Worm (Caenorhabditis elegans) whole organism, midembryonic: ENCODE measurements around the gene Y102A5C.27.

Experiments
- T22C8.4 ChIP-seq: fragments of 200-800 bp; sonication (Bioruptor generic); IDR thresholded peaks from 2 replicates; pipeline ENCODE4 v1.3.6; 2022; ENCODE audit warnings: missing genetic modification characterization, missing compliant biosample characterization
- cog-1 ChIP-seq: sonication (generic microtip); optimal IDR thresholded peaks from 2 replicates; lab custom pipeline; 2016; ENCODE audit warnings: missing genetic modification characterization, missing compliant biosample characterization
- flt-1 ChIP-seq: fragments of 200-800 bp; sonication (Bioruptor generic); IDR thresholded peaks from 2 replicates; pipeline ENCODE4 v1.3.6; 2022; ENCODE audit warnings: missing genetic modification characterization, missing compliant biosample characterization
- klf-2 ChIP-seq: fragments of 200-800 bp; sonication (Bioruptor generic); conservative IDR thresholded peaks from 2 replicates; pipeline ENCODE4 v1.3.6; 2022; ENCODE audit warnings: missing genetic modification reagents, missing genetic modification characterization, missing compliant biosample characterization
- med-1 ChIP-seq: sonication (generic microtip); optimal IDR thresholded peaks from 2 replicates; lab custom pipeline; 2017; ENCODE audit warnings: missing genetic modification characterization, mild to moderate bottlenecking, missing compliant biosample characterization, antibody characterized with exemption, missing genetic modification reagents; ENCODE audit not compliant: insufficient read depth
- ref-1 ChIP-seq: fragments of 200-800 bp; sonication (Bioruptor generic); conservative IDR thresholded peaks from 2 replicates; pipeline ENCODE4 v1.3.6; 2022; ENCODE audit warnings: missing genetic modification reagents, missing genetic modification characterization, missing compliant biosample characterization
- tab-1 ChIP-seq: fragments of 200-800 bp; sonication (Bioruptor generic); IDR thresholded peaks from 2 replicates; pipeline ENCODE4 v1.3.6; 2022; ENCODE audit warnings: missing genetic modification characterization, missing compliant biosample characterization
- ztf-23 ChIP-seq: fragments of 200-800 bp; sonication (Bioruptor generic); IDR thresholded peaks from 2 replicates; pipeline ENCODE4 v1.3.6; 2022; ENCODE audit warnings: missing genetic modification reagents, missing genetic modification characterization, missing compliant biosample characterization
- ztf-29 ChIP-seq: fragments of 200-800 bp; sonication (Bioruptor generic); IDR thresholded peaks from 2 replicates; pipeline ENCODE4 v1.3.6; 2022; ENCODE audit warnings: missing genetic modification reagents, missing genetic modification characterization, missing compliant biosample characterization

Y102A5C.27 gene

DNA sequence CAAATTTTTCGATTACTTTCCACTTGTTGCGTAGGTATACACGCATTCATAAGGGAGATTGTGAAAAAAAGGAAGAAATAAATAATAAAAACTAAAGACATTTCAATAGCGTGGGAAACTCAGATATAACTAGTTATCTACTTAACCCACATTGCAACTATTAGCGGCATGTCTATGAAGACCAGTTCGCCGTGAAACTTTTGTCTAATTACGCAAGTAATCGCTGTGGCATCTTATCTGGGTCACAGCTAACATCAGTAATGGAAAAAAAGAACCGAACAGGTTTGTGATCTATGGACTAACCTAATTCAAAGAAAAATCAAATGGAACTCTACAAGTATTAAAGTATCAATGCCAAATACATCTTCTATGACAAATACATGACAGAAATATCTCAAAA is 24.7 kb upstream of the Y102A5C.27 start, which contains the start of gene clec-241:
Gene clec-241, minus strand, starts transcription at position 101 of the 400 bp plus-strand sequence.
- TF ChIP-seq flt-1 (GFP tag; lab: Robert Waterston, UW) (no peak), ref-1 (no peak), tab-1 (GFP tag; lab: Robert Waterston, UW) (no peak), ztf-23 (GFP tag; lab: Robert Waterston, UW) (no peak), cog-1 (tag; lab: Kevin White, UChicago) (no peak), ztf-29 (GFP tag; lab: Robert Waterston, UW) (no peak)

ce11 chrV:17009342-17010064 is 21.0 kb upstream of the Y102A5C.27 start, which contains the start of the genes clc-12 and clec-240:
clc-12 (minus strand) TSS chrV:17009388.
clec-240 (plus strand) TSS chrV:17010014.
- no peak for TF ChIP-seq cog-1 (tag; lab: Kevin White, UChicago)
- no peak for TF ChIP-seq ref-1
- TF ChIP-seq T22C8.4, result no peak
- TF ChIP-seq tab-1 (GFP tag; lab: Robert Waterston, UW), result no peak
- no peak for TF ChIP-seq med-1 (GFP tag; lab: Kevin White, UChicago)
- TF ChIP-seq klf-2 (GFP tag; lab: Robert Waterston, UW), result no peak
- TF ChIP-seq flt-1 (GFP tag; lab: Robert Waterston, UW), result no peak
- no peak for TF ChIP-seq ztf-23 (GFP tag; lab: Robert Waterston, UW)
- TF ChIP-seq ztf-29 (GFP tag; lab: Robert Waterston, UW), result no peak

ce11 chrV:17008302-17008701 is 19.8 kb upstream of the Y102A5C.27 start, which contains the start of gene sri-69:
sri-69 (minus strand) TSS chrV:17008402.
- TF ChIP-seq med-1 (GFP tag; lab: Kevin White, UChicago), result no peak
- no peak for TF ChIP-seq cog-1 (tag; lab: Kevin White, UChicago)
- TF ChIP-seq ztf-23 (GFP tag; lab: Robert Waterston, UW), result no peak
- no peak for TF ChIP-seq klf-2 (GFP tag; lab: Robert Waterston, UW)
- TF ChIP-seq T22C8.4, result no peak
- TF ChIP-seq tab-1 (GFP tag; lab: Robert Waterston, UW), result no peak
- TF ChIP-seq ztf-29 (GFP tag; lab: Robert Waterston, UW), result no peak
- no peak for TF ChIP-seq ref-1
- no peak for TF ChIP-seq flt-1 (GFP tag; lab: Robert Waterston, UW)

ce11 chrV:17005189-17005588 is 16.7 kb upstream of the Y102A5C.27 start, which contains the start of gene srh-131:
srh-131 (plus strand) TSS chrV:17005489.
- TF ChIP-seq klf-2 (GFP tag; lab: Robert Waterston, UW) (no peak), ref-1 (no peak), tab-1 (GFP tag; lab: Robert Waterston, UW) (no peak)

ce11 chrV:17001167-17001566 is 12.7 kb upstream of the Y102A5C.27 start, which contains the start of gene sri-9:
sri-9 (plus strand) TSS chrV:17001467.
- TF ChIP-seq klf-2 (GFP tag; lab: Robert Waterston, UW) (no peak), T22C8.4 (no peak), tab-1 (GFP tag; lab: Robert Waterston, UW) (no peak), ref-1 (no peak), med-1 (GFP tag; lab: Kevin White, UChicago) (no peak), ztf-23 (GFP tag; lab: Robert Waterston, UW) (no peak), flt-1 (GFP tag; lab: Robert Waterston, UW) (no peak), cog-1 (tag; lab: Kevin White, UChicago) (no peak), ztf-29 (GFP tag; lab: Robert Waterston, UW) (no peak)

ce11 chrV:17000635-17001034 is 12.1 kb upstream of the Y102A5C.27 start:
- no peak for TF ChIP-seq tab-1 (GFP tag; lab: Robert Waterston, UW)
- TF ChIP-seq flt-1 (GFP tag; lab: Robert Waterston, UW), result no peak
- TF ChIP-seq klf-2 (GFP tag; lab: Robert Waterston, UW), result no peak
- no peak for TF ChIP-seq cog-1 (tag; lab: Kevin White, UChicago)
- no peak for TF ChIP-seq ztf-23 (GFP tag; lab: Robert Waterston, UW)
- no peak for TF ChIP-seq ref-1
- TF ChIP-seq med-1 (GFP tag; lab: Kevin White, UChicago), result no peak
- no peak for TF ChIP-seq T22C8.4
- no peak for TF ChIP-seq ztf-29 (GFP tag; lab: Robert Waterston, UW)

ce11 chrV:17000204-17000603 is 11.7 kb upstream of the Y102A5C.27 start, which contains the start of gene str-217:
str-217 (minus strand) TSS chrV:17000304.
- no peak for TF ChIP-seq flt-1 (GFP tag; lab: Robert Waterston, UW)
- TF ChIP-seq med-1 (GFP tag; lab: Kevin White, UChicago), result no peak
- no peak for TF ChIP-seq tab-1 (GFP tag; lab: Robert Waterston, UW)
- TF ChIP-seq ztf-23 (GFP tag; lab: Robert Waterston, UW), result no peak
- no peak for TF ChIP-seq klf-2 (GFP tag; lab: Robert Waterston, UW)

- TF ChIP-seq ztf-29 (GFP tag; lab: Robert Waterston, UW) (no peak), tab-1 (GFP tag; lab: Robert Waterston, UW) (no peak), flt-1 (GFP tag; lab: Robert Waterston, UW) (no peak), cog-1 (tag; lab: Kevin White, UChicago) (no peak), T22C8.4 (no peak), ref-1 (no peak), ztf-23 (GFP tag; lab: Robert Waterston, UW) (no peak), klf-2 (GFP tag; lab: Robert Waterston, UW) (no peak), med-1 (GFP tag; lab: Kevin White, UChicago) (no peak)
Measured at ce11 chrV:16992383-16992782, 3.9 kb upstream of the Y102A5C.27 start.

DNA sequence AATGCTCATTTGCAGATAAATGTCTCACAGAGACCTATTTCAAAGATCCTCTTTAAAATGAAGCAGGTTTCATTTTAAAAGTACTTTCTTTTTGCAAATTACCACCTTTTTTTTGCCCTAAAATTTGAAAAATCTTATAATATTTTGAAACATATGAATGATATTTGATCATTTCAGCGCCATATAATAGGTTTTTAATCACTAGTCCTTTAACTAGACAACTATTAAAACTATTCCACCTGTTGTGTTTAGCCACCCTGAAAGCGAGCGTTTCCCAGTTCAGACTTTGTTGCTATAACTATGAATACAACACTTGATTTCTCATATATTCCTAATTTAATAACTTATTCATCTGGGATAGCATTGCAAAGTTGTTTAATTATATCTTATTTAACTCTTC is 3.2 kb upstream of the Y102A5C.27 start, which contains the start of gene srz-95:
Gene srz-95, plus strand, starts transcription at position 301 of the 400 bp plus-strand sequence.
- TF ChIP-seq T22C8.4 (no peak), ztf-29 (GFP tag; lab: Robert Waterston, UW) (no peak), ref-1 (no peak), flt-1 (GFP tag; lab: Robert Waterston, UW) (no peak), tab-1 (GFP tag; lab: Robert Waterston, UW) (no peak), cog-1 (tag; lab: Kevin White, UChicago) (no peak), klf-2 (GFP tag; lab: Robert Waterston, UW) (no peak), med-1 (GFP tag; lab: Kevin White, UChicago) (no peak)
